Worm (Caenorhabditis elegans) whole organism, L4/young adult: ENCODE measurements around the gene T28D6.6.

Experiments used
- W03F9.2 ChIP-seq: fragments of 150-350 bp; optimal IDR thresholded peaks from 2 replicates; lab custom pipeline; 2014; ENCODE audit warnings: missing biosample characterization, missing genetic modification characterization
- dao-5 ChIP-seq: sonication (generic microtip); optimal IDR thresholded peaks from 2 replicates; lab custom pipeline; 2016; ENCODE audit warnings: missing genotype, missing genetic modification characterization, moderate library complexity, missing compliant biosample characterization
- him-1 ChIP-seq: sonication (generic microtip); optimal IDR thresholded peaks from 2 replicates; lab custom pipeline; 2016; ENCODE audit warnings: missing genotype, missing genetic modification reagents, missing genetic modification characterization, missing compliant biosample characterization

T28D6.6 gene

ce11 chrIII:11334346-11334745 lies 8.6 kb downstream of the T28D6.6 start:
- peak; percentile 20 for TF ChIP-seq him-1
- TF ChIP-seq W03F9.2 (tag; lab: Kevin White, UChicago), result no peak

ce11 chrIII:11333032-11333732 lies 9.7 kb downstream of the T28D6.6 start, which contains the start of gene T28D6.5:
Gene T28D6.5 (plus strand): TSS chrIII:11333682.
- TF ChIP-seq him-1 (no peak), W03F9.2 (tag; lab: Kevin White, UChicago) (no peak), dao-5 (tag; lab: Kevin White, UChicago) (no peak)

- TF ChIP-seq W03F9.2 (tag; lab: Kevin White, UChicago) (no peak), dao-5 (tag; lab: Kevin White, UChicago) (no peak), him-1 (no peak)
These were observed 10.6 kb downstream of the T28D6.6 start for ce11 chrIII:11332306-11332705.

ce11 chrIII:11324093-11324492 lies 18.8 kb downstream of the T28D6.6 start:
- TF ChIP-seq W03F9.2 (tag; lab: Kevin White, UChicago), result no peak
- TF ChIP-seq dao-5 (tag; lab: Kevin White, UChicago), result no peak

- TF ChIP-seq dao-5 (tag; lab: Kevin White, UChicago), result no peak
- no peak for TF ChIP-seq W03F9.2 (tag; lab: Kevin White, UChicago)
- TF ChIP-seq him-1, result no peak
These were observed 24.8 kb downstream of the T28D6.6 start, which contains the start of gene teg-1 for ce11 chrIII:11318131-11318530. Gene teg-1 (minus strand): TSS chrIII:11318231.

ce11 chrIII:11317164-11317620 lies 25.7 kb downstream of the T28D6.6 start, which contains the start of gene mcm-10:
Gene mcm-10 (plus strand): TSS chrIII:11317570.
- TF ChIP-seq him-1, result peak; percentile 31
- TF ChIP-seq dao-5 (tag; lab: Kevin White, UChicago), result no peak
- peak; percentile 59 for TF ChIP-seq W03F9.2 (tag; lab: Kevin White, UChicago)

ce11 chrIII:11311466-11311865 lies 31.4 kb downstream of the T28D6.6 start, which contains the start of gene rab-35:
Gene rab-35 (minus strand): TSS chrIII:11311566.
- TF ChIP-seq him-1 (no peak), W03F9.2 (tag; lab: Kevin White, UChicago) (no peak), dao-5 (tag; lab: Kevin White, UChicago) (no peak)

ce11 chrIII:11290554-11290953 lies 52.4 kb downstream of the T28D6.6 start, which contains the start of the genes gly-9, mib-1 and smc-3:
Gene gly-9 (minus strand): TSS chrIII:11290580.
Gene mib-1 (minus strand): TSS chrIII:11290676.
Gene smc-3 (plus strand): TSS chrIII:11290904.
- TF ChIP-seq him-1 (peak; percentile 39), W03F9.2 (tag; lab: Kevin White, UChicago) (peak; percentile 39), dao-5 (tag; lab: Kevin White, UChicago) (no peak)

ce11 chrIII:11289876-11290275 lies 53.0 kb downstream of the T28D6.6 start:
- no peak for TF ChIP-seq him-1
- no peak for TF ChIP-seq dao-5 (tag; lab: Kevin White, UChicago)
- TF ChIP-seq W03F9.2 (tag; lab: Kevin White, UChicago), result no peak

ce11 chrIII:11288295-11288694 lies 54.6 kb downstream of the T28D6.6 start:
- TF ChIP-seq him-1 (no peak), dao-5 (tag; lab: Kevin White, UChicago) (no peak), W03F9.2 (tag; lab: Kevin White, UChicago) (no peak)

ce11 chrIII:11287340-11287739 lies 55.6 kb downstream of the T28D6.6 start:
- no peak for TF ChIP-seq dao-5 (tag; lab: Kevin White, UChicago)
- TF ChIP-seq him-1, result no peak

ce11 chrIII:11286069-11286468 lies 56.8 kb downstream of the T28D6.6 start:
- no peak for TF ChIP-seq W03F9.2 (tag; lab: Kevin White, UChicago)
- no peak for TF ChIP-seq him-1
- TF ChIP-seq dao-5 (tag; lab: Kevin White, UChicago), result no peak

- no peak for TF ChIP-seq W03F9.2 (tag; lab: Kevin White, UChicago)
- no peak for TF ChIP-seq him-1
- no peak for TF ChIP-seq dao-5 (tag; lab: Kevin White, UChicago)
These were observed 59.3 kb downstream of the T28D6.6 start for ce11 chrIII:11283648-11284047.

ce11 chrIII:11279954-11280353 lies 63.0 kb downstream of the T28D6.6 start:
- TF ChIP-seq W03F9.2 (tag; lab: Kevin White, UChicago) (no peak), him-1 (no peak), dao-5 (tag; lab: Kevin White, UChicago) (no peak)
